Fruit fly (Drosophila melanogaster) whole organism, embryonic: ENCODE results near the gene beta4GalT7.
A peak's percentile ranks its signal among the peaks of the same experiment; 100 is the strongest.

Experiments used
- Asciz ChIP-seq: fragments of 200-800 bp; sonication (Bioruptor generic); optimal IDR thresholded peaks from 2 replicates; lab custom pipeline; 2017; ENCODE audit warnings: missing biosample characterization, mild to moderate bottlenecking, missing genetic modification characterization, missing genetic modification reagents
- B-H2 ChIP-seq: fragments of 200-800 bp; sonication (Bioruptor generic); optimal IDR thresholded peaks from 2 replicates; lab custom pipeline; 2018; ENCODE audit warnings: missing biosample characterization, mild to moderate bottlenecking, missing genetic modification characterization
- BtbVII ChIP-seq: fragments of 200-800 bp; sonication (Bioruptor generic); optimal IDR thresholded peaks from 3 replicates; lab custom pipeline; 2017; ENCODE audit warnings: missing biosample characterization, mild to moderate bottlenecking, missing genetic modification characterization
- CG10565 ChIP-seq: fragments of 200-800 bp; sonication (Bioruptor generic); optimal IDR thresholded peaks from 3 replicates; lab custom pipeline; 2016; ENCODE audit warnings: missing biosample characterization, mild to moderate bottlenecking, missing genetic modification characterization
- CG11085 ChIP-seq: fragments of 200-800 bp; sonication (Bioruptor generic); IDR thresholded peaks from 2 replicates; pipeline ENCODE4 v1.3.6; 2022; ENCODE audit warnings: missing biosample characterization, missing genetic modification characterization
- CG11695 ChIP-seq: fragments of 200-800 bp; sonication (Bioruptor generic); IDR thresholded peaks from 3 replicates; pipeline ENCODE4 v1.3.6; 2022; ENCODE audit warnings: missing biosample characterization, missing genetic modification characterization
- CG11696 ChIP-seq: fragments of 200-800 bp; sonication (Bioruptor generic); IDR thresholded peaks from 2 replicates; pipeline ENCODE4 v1.3.6; 2022; ENCODE audit warnings: missing biosample characterization, missing genetic modification characterization
- CG12104 ChIP-seq: fragments of 200-800 bp; sonication (Bioruptor generic); optimal IDR thresholded peaks from 3 replicates; lab custom pipeline; 2016; ENCODE audit warnings: missing biosample characterization, missing genetic modification characterization
- CG12155 ChIP-seq: fragments of 200-800 bp; sonication (Bioruptor generic); optimal IDR thresholded peaks from 3 replicates; lab custom pipeline; 2016; ENCODE audit warnings: missing biosample characterization, missing genetic modification characterization
- CG1529 ChIP-seq: fragments of 200-800 bp; sonication (Bioruptor generic); optimal IDR thresholded peaks from 3 replicates; lab custom pipeline; 2018; ENCODE audit warnings: missing biosample characterization, missing genetic modification characterization
- CG17912 ChIP-seq: fragments of 200-800 bp; sonication (Bioruptor generic); optimal IDR thresholded peaks from 2 replicates; lab custom pipeline; 2018; ENCODE audit warnings: missing biosample characterization, mild to moderate bottlenecking, missing genetic modification characterization
- CG18011 ChIP-seq: fragments of 200-800 bp; sonication (Bioruptor generic); optimal IDR thresholded peaks from 2 replicates; lab custom pipeline; 2017; ENCODE audit warnings: missing biosample characterization, missing genetic modification characterization, mild to moderate bottlenecking, moderate library complexity, missing genotype
- CG18764 ChIP-seq: fragments of 200-800 bp; sonication (Bioruptor generic); optimal IDR thresholded peaks from 3 replicates; lab custom pipeline; 2016; ENCODE audit warnings: missing biosample characterization, missing genetic modification characterization
- CG2202 ChIP-seq: fragments of 200-800 bp; sonication (Bioruptor generic); optimal IDR thresholded peaks from 2 replicates; lab custom pipeline; 2018; ENCODE audit warnings: missing biosample characterization, mild to moderate bottlenecking, missing genetic modification characterization
- CG34376 ChIP-seq: fragments of 200-800 bp; sonication (Bioruptor generic); optimal IDR thresholded peaks from 2 replicates; lab custom pipeline; 2018; ENCODE audit warnings: missing biosample characterization, mild to moderate bottlenecking, missing genetic modification characterization
- CG6854 ChIP-seq: fragments of 200-800 bp; sonication (Bioruptor generic); optimal IDR thresholded peaks from 3 replicates; lab custom pipeline; 2017; ENCODE audit warnings: missing biosample characterization, mild to moderate bottlenecking, missing genetic modification characterization
- Camta ChIP-seq: fragments of 200-800 bp; sonication (Bioruptor generic); optimal IDR thresholded peaks from 2 replicates; lab custom pipeline; 2016; ENCODE audit warnings: missing biosample characterization, missing genetic modification characterization
- Ets65A ChIP-seq: fragments of 200-800 bp; sonication (Bioruptor generic); peaks from one replicate; lab custom pipeline; 2016; ENCODE audit warnings: missing biosample characterization, missing genetic modification characterization
- Hmx ChIP-seq: fragments of 200-800 bp; sonication (Bioruptor generic); optimal IDR thresholded peaks from 2 replicates; lab custom pipeline; 2016; ENCODE audit warnings: missing biosample characterization, missing genetic modification characterization
- NfI ChIP-seq: fragments of 200-800 bp; sonication (Bioruptor generic); optimal IDR thresholded peaks from 3 replicates; lab custom pipeline; 2018; ENCODE audit warnings: missing biosample characterization, mild to moderate bottlenecking, missing genetic modification characterization, moderate library complexity
- Opbp ChIP-seq: fragments of 200-800 bp; sonication (Bioruptor generic); IDR thresholded peaks from 3 replicates; pipeline ENCODE4 v1.3.6; 2022; ENCODE audit warnings: missing biosample characterization, missing genetic modification characterization; ENCODE audit not compliant: partially characterized antibody
- Optix ChIP-seq: fragments of 200-800 bp; sonication (Bioruptor generic); IDR thresholded peaks from 3 replicates; pipeline ENCODE4 v1.3.6; 2022; ENCODE audit warnings: missing biosample characterization, missing genetic modification characterization
- ash1 ChIP-seq: fragments of 200-800 bp; sonication (Bioruptor generic); optimal IDR thresholded peaks from 2 replicates; lab custom pipeline; 2018; ENCODE audit warnings: missing biosample characterization, mild to moderate bottlenecking, missing genetic modification characterization
- bowl ChIP-seq: fragments of 200-800 bp; sonication (Bioruptor generic); IDR thresholded peaks from 2 replicates; pipeline ENCODE4 v1.3.6; 2022; ENCODE audit warnings: missing biosample characterization, missing genetic modification characterization
- cg ChIP-seq: fragments of 200-800 bp; sonication (Bioruptor generic); optimal IDR thresholded peaks from 3 replicates; lab custom pipeline; 2019; ENCODE audit warnings: missing biosample characterization, mild to moderate bottlenecking, missing genetic modification characterization, moderate library complexity
- chm ChIP-seq: fragments of 200-800 bp; sonication (Bioruptor generic); IDR thresholded peaks from 2 replicates; pipeline ENCODE4 v1.3.6; 2022; ENCODE audit warnings: missing biosample characterization, missing genetic modification characterization
- corto ChIP-seq: fragments of 200-800 bp; sonication (Bioruptor generic); optimal IDR thresholded peaks from 2 replicates; lab custom pipeline; 2016; ENCODE audit warnings: missing biosample characterization, mild to moderate bottlenecking, missing genetic modification characterization, moderate library complexity
- dpn ChIP-seq, 2 experiments: fragments of 200-800 bp; sonication (Bioruptor generic); optimal IDR thresholded peaks; 3 replicates each; lab custom pipeline; 2016; ENCODE audit warnings: missing biosample characterization in 2 of 2, missing genetic modification characterization in 2 of 2
- ewg ChIP-seq: fragments of 200-800 bp; sonication (Bioruptor generic); optimal IDR thresholded peaks from 3 replicates; lab custom pipeline; 2017; ENCODE audit warnings: mild to moderate bottlenecking, missing biosample characterization, missing genetic modification reagents, missing genetic modification characterization
- fu2 ChIP-seq: fragments of 200-800 bp; sonication (Bioruptor generic); optimal IDR thresholded peaks from 2 replicates; lab custom pipeline; 2016; ENCODE audit warnings: missing biosample characterization, missing genetic modification characterization
- jumu ChIP-seq: fragments of 200-800 bp; sonication (Bioruptor generic); optimal IDR thresholded peaks from 3 replicates; lab custom pipeline; 2016; ENCODE audit warnings: missing biosample characterization, missing genetic modification characterization
- kni ChIP-seq: fragments of 200-800 bp; sonication (Bioruptor generic); optimal IDR thresholded peaks from 3 replicates; lab custom pipeline; 2017; ENCODE audit warnings: mild to moderate bottlenecking, missing biosample characterization, missing genetic modification reagents, missing genetic modification characterization
- lilli ChIP-seq: fragments of 200-800 bp; sonication (Bioruptor generic); optimal IDR thresholded peaks from 3 replicates; lab custom pipeline; 2016; ENCODE audit warnings: missing biosample characterization, missing genetic modification characterization
- lov ChIP-seq, 2 experiments: fragments of 200-800 bp in 1 of 2; fragments of >200 bp in 1 of 2; sonication (Bioruptor generic) in 1 of 2; IDR thresholded peaks in 1 of 2; optimal IDR thresholded peaks in 1 of 2; 2 replicates in 1 of 2; 3 replicates in 1 of 2; pipeline versions ENCODE4 v1.3.6 to Lab custom; 2017 to 2022; ENCODE audit warnings: missing biosample characterization in 1 of 2, missing genetic modification characterization in 1 of 2
- maf-S ChIP-seq: fragments of 200-800 bp; sonication (Bioruptor generic); optimal IDR thresholded peaks from 2 replicates; lab custom pipeline; 2016; ENCODE audit warnings: missing biosample characterization, missing genetic modification characterization
- pan ChIP-seq, 4 experiments: fragments of >200 bp in 3 of 4; fragments of 200-800 bp in 1 of 4; sonication (Bioruptor generic) in 1 of 4; optimal IDR thresholded peaks in 3 of 4; IDR thresholded peaks in 1 of 4; 2 replicates each; pipeline versions ENCODE4 v1.3.6 to Lab custom; 2017 to 2022; ENCODE audit warnings: missing biosample characterization in 2 of 4, missing genetic modification characterization in 2 of 4, mixed read lengths in 1 of 4
- pfk ChIP-seq: fragments of 200-800 bp; sonication (Bioruptor generic); optimal IDR thresholded peaks from 2 replicates; lab custom pipeline; 2018; ENCODE audit warnings: missing biosample characterization, mild to moderate bottlenecking, missing genetic modification characterization, moderate library complexity
- phol ChIP-seq: fragments of 200-800 bp; sonication (Bioruptor generic); optimal IDR thresholded peaks from 3 replicates; lab custom pipeline; 2018; ENCODE audit warnings: missing biosample characterization, mild to moderate bottlenecking, missing genetic modification characterization, moderate library complexity
- tap ChIP-seq: fragments of 200-800 bp; optimal IDR thresholded peaks from 3 replicates; lab custom pipeline; 2019; ENCODE audit warnings: missing biosample characterization, mild to moderate bottlenecking, missing genetic modification characterization, moderate library complexity
- usp ChIP-seq: fragments of >200 bp; optimal IDR thresholded peaks from 2 replicates; lab custom pipeline; 2017; ENCODE audit warnings: missing biosample characterization, missing genetic modification characterization
- z ChIP-seq: fragments of 200-800 bp; sonication (Bioruptor generic); IDR thresholded peaks from 3 replicates; pipeline ENCODE4 v1.3.6; 2022; ENCODE audit warnings: missing biosample characterization, missing genetic modification characterization

Gene beta4GalT7

dm6 chr3R:25027281-25028219 lies 4.5 kb downstream of the beta4GalT7 start (continued):
- TF ChIP-seq phol (tag; lab: Kevin White, UChicago): peak; percentile 23
- no peak for TF ChIP-seq cg
- no peak for TF ChIP-seq CG10565
- no peak for TF ChIP-seq CG11085 (GFP tag; lab: Robert Waterston, UW)
- peak; percentile 31 for TF ChIP-seq fu2 (GFP tag; lab: Kevin White, UChicago)
- no peak for TF ChIP-seq Optix (GFP tag; lab: Robert Waterston, UW)
- TF ChIP-seq CG12104 (GFP tag; lab: Kevin White, UChicago): peak; percentile 24
- TF ChIP-seq usp (GFP tag; lab: Kevin White, UChicago): no peak
- no peak for TF ChIP-seq lov (optimal IDR thresholded peaks at IDR 0.05; lab: Kevin White, UChicago)
- no peak for TF ChIP-seq lov (GFP tag; IDR thresholded peaks at IDR 0.05; lab: Robert Waterston, UW)
- no peak for TF ChIP-seq tap (tag; lab: Kevin White, UChicago)
- peak; percentile 4 for TF ChIP-seq CG6854 (GFP tag; lab: Kevin White, UChicago)
- TF ChIP-seq CG1529: no peak
- TF ChIP-seq jumu (GFP tag; lab: Kevin White, UChicago): no peak
- no peak for TF ChIP-seq CG18764 (GFP tag; lab: Kevin White, UChicago)
- no peak for TF ChIP-seq CG11696
- no peak for TF ChIP-seq Hmx (GFP tag; lab: Kevin White, UChicago)
- no peak for TF ChIP-seq ash1 (GFP tag; lab: Kevin White, UChicago)
- peak; percentile 80 for TF ChIP-seq corto (GFP tag; lab: Kevin White, UChicago)
- no peak for TF ChIP-seq bowl (GFP tag; lab: Robert Waterston, UW)
- peak; percentile 18 for TF ChIP-seq CG17912 (GFP tag; lab: Kevin White, UChicago)
- peak; percentile 31; the same call in 1 of the 2 replicates for TF ChIP-seq chm (GFP tag; lab: Robert Waterston, UW)
- TF ChIP-seq B-H2 (GFP tag; lab: Kevin White, UChicago): peak; percentile 29
- no peak for TF ChIP-seq NfI
- TF ChIP-seq CG34376 (GFP tag; lab: Kevin White, UChicago): peak; percentile 61
- peak; percentile 13 for TF ChIP-seq Asciz (GFP tag; lab: Kevin White, UChicago)
- TF ChIP-seq lilli: peak; percentile 62
- TF ChIP-seq maf-S (GFP tag; lab: Kevin White, UChicago): peak; percentile 8
- peak; percentile 28 for TF ChIP-seq CG12155
- no peak for TF ChIP-seq Camta (GFP tag; lab: Kevin White, UChicago)
- peak in 1 of 2 experiments; percentile 45 for TF ChIP-seq dpn (GFP tag; optimal IDR thresholded peaks at IDR 0.05; lab: Kevin White, UChicago)
- peak; percentile 12 for TF ChIP-seq CG18011
- TF ChIP-seq kni (GFP tag; lab: Kevin White, UChicago): no peak
- peak; percentile 59 for TF ChIP-seq BtbVII (GFP tag; lab: Kevin White, UChicago)
- TF ChIP-seq, all 482 proteins: peak for 95

- TF ChIP-seq Ets65A (GFP tag; lab: Kevin White, UChicago) (peak; percentile 50), pfk (no peak), CG2202 (tag; lab: Kevin White, UChicago) (no peak), ewg (GFP tag; lab: Kevin White, UChicago) (peak; percentile 93), CG11695 (GFP tag; lab: Robert Waterston, UW) (0 out of 3 replicates have a peak, but pooled peaks have one; percentile 16), pan (optimal IDR thresholded peaks at IDR 0.05; lab: Kevin White, UChicago) (no peak), pan (GFP tag; optimal IDR thresholded peaks at IDR 0.05 in 1 of 2, IDR thresholded peaks at IDR 0.05 in 1 of 2) (peak in 1 of 2 experiments; percentile 20), Opbp (GFP tag; lab: Robert Waterston, UW) (no peak), z (GFP tag; lab: Robert Waterston, UW) (0 out of 3 replicates have a peak, but pooled peaks have one; percentile 21)
Measured at dm6 chr3R:25032686-25033085, 9.6 kb downstream of the beta4GalT7 start.
